Fruit fly (Drosophila melanogaster) Kc167 (cell line): ENCODE results near the gene nan.

Source experiments
- Myc ChIP-seq: fragments of >200 bp; optimal IDR thresholded peaks from 2 replicates; lab custom pipeline; 2017; ENCODE audit warnings: missing external identifiers
- h ChIP-seq: fragments of >200 bp; optimal IDR thresholded peaks from 3 replicates; lab custom pipeline; 2018; ENCODE audit warnings: missing external identifiers

dm6 chr3L:14219422-14219853 lies 30.0 kb upstream of the nan start:
- TF ChIP-seq h, result no peak
- TF ChIP-seq Myc, result no peak
